Fruit fly (Drosophila melanogaster) whole organism, wandering third instar larva: Measurements from ENCODE around the gene CG42759.
A peak's percentile ranks its signal among the peaks of the same experiment; 100 is the strongest.

Experiments
- Abd-B ChIP-seq: fragments of >200 bp; optimal IDR thresholded peaks from 2 replicates; lab custom pipeline; 2017; ENCODE audit warnings: missing biosample characterization, missing genetic modification characterization
- CG9705 ChIP-seq: fragments of 200-800 bp; sonication (Bioruptor generic); optimal IDR thresholded peaks from 2 replicates; lab custom pipeline; 2018; ENCODE audit warnings: missing biosample characterization, mild to moderate bottlenecking, missing genetic modification characterization
- Dfd ChIP-seq: fragments of >200 bp; optimal IDR thresholded peaks from 2 replicates; lab custom pipeline; 2017; ENCODE audit warnings: missing biosample characterization, missing genetic modification characterization
- Dif ChIP-seq: fragments of 200-275, 200-300 bp; sonication (Bioruptor generic); optimal IDR thresholded peaks from 2 replicates; lab custom pipeline; 2018; ENCODE audit warnings: missing biosample characterization, missing genetic modification characterization; ENCODE audit not compliant: partially characterized antibody
- HLH106 ChIP-seq: fragments of 200-800 bp; optimal IDR thresholded peaks from 3 replicates; lab custom pipeline; 2019; ENCODE audit warnings: missing biosample characterization, mild to moderate bottlenecking, missing genetic modification characterization, moderate library complexity
- Hnf4 ChIP-seq: fragments of 200-800 bp; sonication (Bioruptor generic); optimal IDR thresholded peaks from 2 replicates; lab custom pipeline; 2016; ENCODE audit warnings: missing biosample characterization, mild to moderate bottlenecking, missing genetic modification characterization
- Hr78 ChIP-seq: fragments of >200 bp; optimal IDR thresholded peaks from 2 replicates; lab custom pipeline; 2017; ENCODE audit warnings: missing biosample characterization, missing genetic modification characterization
- Hr83 ChIP-seq: fragments of 200-300 bp; sonication (Bioruptor generic); optimal IDR thresholded peaks from 2 replicates; lab custom pipeline; 2016; ENCODE audit warnings: missing biosample characterization, mild to moderate bottlenecking, missing genetic modification characterization, moderate library complexity; ENCODE audit not compliant: poor library complexity, severe bottlenecking
- Mio ChIP-seq: sonication (Bioruptor generic); optimal IDR thresholded peaks from 2 replicates; lab custom pipeline; 2016; ENCODE audit warnings: missing biosample characterization, missing genetic modification characterization
- Myc ChIP-seq: fragments of >200 bp; optimal IDR thresholded peaks from 2 replicates; lab custom pipeline; 2017
- N ChIP-seq: fragments of >200 bp; optimal IDR thresholded peaks from 2 replicates; lab custom pipeline; 2018; ENCODE audit warnings: missing biosample characterization, missing external identifiers, missing genetic modification characterization
- OdsH ChIP-seq: fragments of 200-800 bp; sonication (Bioruptor generic); optimal IDR thresholded peaks from 2 replicates; lab custom pipeline; 2016; ENCODE audit warnings: missing biosample characterization, mild to moderate bottlenecking, missing genetic modification characterization
- Rel ChIP-seq, 2 experiments: fragments of 200-800 bp; sonication (Bioruptor generic) in 1 of 2; optimal IDR thresholded peaks; 2 replicates in 1 of 2; 3 replicates in 1 of 2; lab custom pipeline; 2016 to 2019; ENCODE audit warnings: mild to moderate bottlenecking in 2 of 2, missing biosample characterization in 2 of 2, missing genetic modification characterization in 2 of 2, moderate library complexity in 1 of 2
- Sp1 ChIP-seq: fragments of 200-800 bp; sonication (Bioruptor generic); optimal IDR thresholded peaks from 3 replicates; lab custom pipeline; 2019; ENCODE audit warnings: missing biosample characterization, mild to moderate bottlenecking, missing genetic modification characterization, moderate library complexity
- Vsx2 ChIP-seq: fragments of 200-300, 225-300 bp; sonication (Bioruptor generic); optimal IDR thresholded peaks from 2 replicates; lab custom pipeline; 2018; ENCODE audit warnings: missing biosample characterization, missing genetic modification characterization; ENCODE audit not compliant: partially characterized antibody
- br ChIP-seq: fragments of 200-800 bp; sonication (Bioruptor generic); optimal IDR thresholded peaks from 2 replicates; lab custom pipeline; 2016; ENCODE audit warnings: missing biosample characterization, missing genetic modification characterization
- brk ChIP-seq: fragments of 200-800 bp; sonication (Bioruptor generic); optimal IDR thresholded peaks from 2 replicates; lab custom pipeline; 2016; ENCODE audit warnings: missing biosample characterization, mild to moderate bottlenecking, missing genetic modification characterization
- dl ChIP-seq, 2 experiments: fragments of 175-275, 200-275 bp in 1 of 2; fragments of 200-275 bp in 1 of 2; sonication (Bioruptor generic); optimal IDR thresholded peaks; lab custom pipeline; 2018; ENCODE audit warnings: mild to moderate bottlenecking in 2 of 2, missing biosample characterization in 2 of 2, missing genetic modification characterization in 2 of 2, moderate library complexity in 2 of 2; ENCODE audit not compliant: partially characterized antibody in 2 of 2, insufficient read depth in 1 of 2
- dmrt93B ChIP-seq: fragments of 200-800 bp; sonication (Bioruptor generic); optimal IDR thresholded peaks from 2 replicates; lab custom pipeline; 2018; ENCODE audit warnings: missing biosample characterization, mild to moderate bottlenecking, missing genetic modification characterization
- dsf ChIP-seq: sonication (Bioruptor generic); optimal IDR thresholded peaks from 2 replicates; lab custom pipeline; 2016; ENCODE audit warnings: missing biosample characterization, missing genetic modification characterization, borderline replicate concordance
- ey ChIP-seq: fragments of 200-800 bp; sonication (Bioruptor generic); optimal IDR thresholded peaks from 2 replicates; lab custom pipeline; 2016; ENCODE audit warnings: missing biosample characterization, missing genetic modification characterization
- foxo ChIP-seq, 2 experiments: fragments of 200-800 bp; sonication (Bioruptor generic); optimal IDR thresholded peaks; 2 replicates in 1 of 2; 3 replicates in 1 of 2; lab custom pipeline; 2016 to 2017; ENCODE audit warnings: missing biosample characterization in 2 of 2, missing genetic modification characterization in 2 of 2
- fru ChIP-seq: fragments of 200-800 bp; sonication (Bioruptor generic); optimal IDR thresholded peaks from 3 replicates; lab custom pipeline; 2016; ENCODE audit warnings: missing biosample characterization, mild to moderate bottlenecking, missing genetic modification characterization
- h ChIP-seq: fragments of 200-800 bp; sonication (Bioruptor generic); optimal IDR thresholded peaks from 3 replicates; lab custom pipeline; 2016; ENCODE audit warnings: missing biosample characterization, mild to moderate bottlenecking, missing genetic modification characterization
- lola ChIP-seq: fragments of >200 bp; optimal IDR thresholded peaks from 2 replicates; lab custom pipeline; 2017; ENCODE audit warnings: missing biosample characterization, missing genetic modification characterization
- pan ChIP-seq: fragments of >200 bp; optimal IDR thresholded peaks from 2 replicates; lab custom pipeline; 2017
- psq ChIP-seq: fragments of 200-800 bp; sonication (Bioruptor generic); optimal IDR thresholded peaks from 3 replicates; lab custom pipeline; 2017; ENCODE audit warnings: missing biosample characterization, mild to moderate bottlenecking, missing genetic modification characterization, moderate library complexity
- rgr ChIP-seq: fragments of 200-800 bp; sonication (Bioruptor generic); optimal IDR thresholded peaks from 3 replicates; lab custom pipeline; 2016; ENCODE audit warnings: missing biosample characterization, mild to moderate bottlenecking, missing genetic modification characterization
- sage ChIP-seq: fragments of 200-800 bp; sonication (Bioruptor generic); optimal IDR thresholded peaks from 2 replicates; lab custom pipeline; 2016; ENCODE audit warnings: missing biosample characterization, mild to moderate bottlenecking, missing genetic modification characterization
- sv ChIP-seq: fragments of 200-800 bp; sonication (Bioruptor generic); optimal IDR thresholded peaks from 3 replicates; lab custom pipeline; 2016; ENCODE audit warnings: missing biosample characterization, missing genetic modification characterization
- usp ChIP-seq: fragments of >200 bp; optimal IDR thresholded peaks from 2 replicates; lab custom pipeline; 2017; ENCODE audit warnings: missing biosample characterization, missing genetic modification characterization
- woc ChIP-seq: sonication (Bioruptor generic); optimal IDR thresholded peaks from 2 replicates; lab custom pipeline; 2016; ENCODE audit warnings: missing biosample characterization, mild to moderate bottlenecking, missing genetic modification characterization

The CG42759 gene

dm6 chr3R:10109938-10110337 lies 32.9 kb upstream of the CG42759 start, which contains the start of gene Fmr1 (continued):
- TF ChIP-seq ey (GFP tag; lab: Kevin White, UChicago) = peak; percentile 26

- TF ChIP-seq Hnf4 (GFP tag; lab: Kevin White, UChicago) (no peak), br (GFP tag; lab: Kevin White, UChicago) (no peak), pan (lab: Kevin White, UChicago) (no peak), foxo (GFP tag; optimal IDR thresholded peaks at IDR 0.05; lab: Kevin White, UChicago) (no peak), Dfd (GFP tag; lab: Kevin White, UChicago) (no peak), h (GFP tag; lab: Kevin White, UChicago) (no peak), lola (GFP tag; lab: Kevin White, UChicago) (no peak), Abd-B (GFP tag; lab: Kevin White, UChicago) (no peak), Hr83 (GFP tag; lab: Kevin White, UChicago) (no peak), OdsH (GFP tag; lab: Kevin White, UChicago) (no peak), CG9705 (GFP tag; lab: Kevin White, UChicago) (no peak), ey (GFP tag; lab: Kevin White, UChicago) (no peak), usp (GFP tag; lab: Kevin White, UChicago) (no peak), dsf (GFP tag; lab: Kevin White, UChicago) (no peak), psq (no peak), woc (GFP tag; lab: Kevin White, UChicago) (no peak), Hr78 (GFP tag; lab: Kevin White, UChicago) (no peak), sage (GFP tag; lab: Kevin White, UChicago) (no peak)
Measured at dm6 chr3R:10111150-10111814, 31.6 kb upstream of the CG42759 start.

- TF ChIP-seq foxo (GFP tag; optimal IDR thresholded peaks at IDR 0.05; lab: Kevin White, UChicago) (peak in 1 of 2 experiments; percentile 46), h (GFP tag; lab: Kevin White, UChicago) (no peak), Sp1 (peak; percentile 14), rgr (GFP tag; lab: Kevin White, UChicago) (peak; percentile 20), dl (GFP tag; optimal IDR thresholded peaks at IDR 0.05; lab: Kevin White, UChicago; ENCODE audit: insufficient read depth in 1 of 2, partially characterized antibody in 2 of 2) (no peak), HLH106 (tag; lab: Kevin White, UChicago) (peak; percentile 24), dmrt93B (GFP tag; lab: Kevin White, UChicago) (no peak), fru (GFP tag; lab: Kevin White, UChicago) (peak; percentile 20)
Measured at dm6 chr3R:10111815-10112185, 31.1 kb upstream of the CG42759 start.

dm6 chr3R:10112195-10112594 lies 30.7 kb upstream of the CG42759 start, which contains the start of gene CAH7:
TSS of gene CAH7 (plus strand) at chr3R:10112237.
- TF ChIP-seq CG9705 (GFP tag; lab: Kevin White, UChicago) = no peak
- TF ChIP-seq dl (GFP tag; optimal IDR thresholded peaks at IDR 0.05; lab: Kevin White, UChicago; ENCODE audit: insufficient read depth in 1 of 2, partially characterized antibody in 2 of 2) = no peak
- TF ChIP-seq h (GFP tag; lab: Kevin White, UChicago) = no peak
- no peak for TF ChIP-seq Hr78 (GFP tag; lab: Kevin White, UChicago)
- TF ChIP-seq Mio = no peak
- TF ChIP-seq N = no peak
- TF ChIP-seq brk (GFP tag; lab: Kevin White, UChicago) = no peak
- TF ChIP-seq Hr83 (GFP tag; lab: Kevin White, UChicago) = no peak
- TF ChIP-seq Rel (GFP tag; optimal IDR thresholded peaks at IDR 0.05; lab: Kevin White, UChicago) = no peak
- TF ChIP-seq Rel (tag; optimal IDR thresholded peaks at IDR 0.05; lab: Kevin White, UChicago) = no peak
- TF ChIP-seq pan (lab: Kevin White, UChicago) = no peak

dm6 chr3R:10113746-10114145 lies 29.1 kb upstream of the CG42759 start:
- no peak for TF ChIP-seq Mio
- no peak for TF ChIP-seq h (GFP tag; lab: Kevin White, UChicago)
- TF ChIP-seq brk (GFP tag; lab: Kevin White, UChicago) = no peak
- no peak for TF ChIP-seq Rel (GFP tag; optimal IDR thresholded peaks at IDR 0.05; lab: Kevin White, UChicago)
- no peak for TF ChIP-seq Rel (tag; optimal IDR thresholded peaks at IDR 0.05; lab: Kevin White, UChicago)
- TF ChIP-seq Dif (GFP tag; lab: Kevin White, UChicago) = no peak
- TF ChIP-seq Vsx2 (GFP tag; lab: Kevin White, UChicago) = no peak
- no peak for TF ChIP-seq sv (GFP tag; lab: Kevin White, UChicago)
- no peak for TF ChIP-seq dl (GFP tag; optimal IDR thresholded peaks at IDR 0.05; lab: Kevin White, UChicago; ENCODE audit: insufficient read depth in 1 of 2, partially characterized antibody in 2 of 2)
- no peak for TF ChIP-seq psq
- TF ChIP-seq Myc = no peak
- no peak for TF ChIP-seq br (GFP tag; lab: Kevin White, UChicago)
- TF ChIP-seq woc (GFP tag; lab: Kevin White, UChicago) = no peak
- no peak for TF ChIP-seq lola (GFP tag; lab: Kevin White, UChicago)
- TF ChIP-seq rgr (GFP tag; lab: Kevin White, UChicago) = no peak
- no peak for TF ChIP-seq usp (GFP tag; lab: Kevin White, UChicago)
